In genomic region chr2L:4332962-4333757, dm6 we compare ENCODE assay signal across 6 fruit fly cellular contexts.
A peak's percentile ranks its signal among the peaks of the same experiment; 100 is the strongest.
TF ChIP-seq lines count a peak whose summit lies in the region.

No protein-coding gene starts in this region.

- TF ChIP-seq CTCF in whole organism, embryonic (GFP tag; optimal IDR thresholded peaks at IDR 0.05; lab: Kevin White, UChicago), result peak; percentile 38

TF ChIP-seq in whole organism, 6 proteins besides CTCF, POLR2A, EP300 and RAD21:
- TF ChIP-seq Dll (optimal IDR thresholded peaks at IDR 0.05; lab: Kevin White, UChicago) (no peak), CG8478 (optimal IDR thresholded peaks at IDR 0.05; lab: Kevin White, UChicago) (peak; percentile 45), psq (optimal IDR thresholded peaks at IDR 0.05; lab: Kevin White, UChicago) (no peak), usp (GFP tag; optimal IDR thresholded peaks at IDR 0.05; lab: Kevin White, UChicago) (no peak), pan (optimal IDR thresholded peaks at IDR 0.05; lab: Kevin White, UChicago) (peak; percentile 91), EcR (GFP tag; optimal IDR thresholded peaks at IDR 0.05; lab: Kevin White, UChicago) (peak in 1 of 2 experiments; percentile 40)

TF ChIP-seq in whole organism, adult, 20 proteins besides CTCF, POLR2A, EP300 and RAD21 (continues in another document):
- TF ChIP-seq CG14711 (tag; optimal IDR thresholded peaks at IDR 0.05; lab: Kevin White, UChicago) (peak; percentile 66), Hr96 (GFP tag; optimal IDR thresholded peaks at IDR 0.05; lab: Kevin White, UChicago) (peak; percentile 91), toe (GFP tag; optimal IDR thresholded peaks at IDR 0.05; lab: Kevin White, UChicago) (peak; percentile 60), CG33017 (tag; optimal IDR thresholded peaks at IDR 0.05; lab: Kevin White, UChicago) (peak; percentile 22), CG7101 (tag; optimal IDR thresholded peaks at IDR 0.05; lab: Kevin White, UChicago) (peak; percentile 66), CG12768 (GFP tag; optimal IDR thresholded peaks at IDR 0.05; lab: Kevin White, UChicago) (peak; percentile 90), pad (GFP tag; optimal IDR thresholded peaks at IDR 0.05; lab: Kevin White, UChicago) (peak; percentile 74), bab1 (GFP tag; optimal IDR thresholded peaks at IDR 0.05; lab: Kevin White, UChicago) (peak; percentile 82), Clk (GFP tag; optimal IDR thresholded peaks at IDR 0.05; lab: Kevin White, UChicago) (peak; percentile 31), CG1620 (GFP tag; optimal IDR thresholded peaks at IDR 0.05; lab: Kevin White, UChicago) (peak; percentile 19), Mnt (GFP tag; optimal IDR thresholded peaks at IDR 0.05; lab: Kevin White, UChicago) (peak; percentile 74), ovo (GFP tag; optimal IDR thresholded peaks at IDR 0.05; lab: Kevin White, UChicago) (no peak), tj (GFP tag; optimal IDR thresholded peaks at IDR 0.05; lab: Kevin White, UChicago) (peak; percentile 54), CG5204 (GFP tag; optimal IDR thresholded peaks at IDR 0.05; lab: Kevin White, UChicago) (peak; percentile 77), cnc (optimal IDR thresholded peaks at IDR 0.05; lab: Kevin White, UChicago) (no peak), kay (GFP tag; lab: Kevin White, UChicago; ENCODE audit: borderline replicate concordance) (peak; percentile 91), Crg-1 (GFP tag; optimal IDR thresholded peaks at IDR 0.05; lab: Kevin White, UChicago) (no peak)

TF ChIP-seq in whole organism, embryonic, 481 proteins besides CTCF, POLR2A, EP300 and RAD21 (continues in another document):
- TF ChIP-seq bab2 (GFP tag; optimal IDR thresholded peaks at IDR 0.05; lab: Kevin White, UChicago) (peak; percentile 85), bowl (GFP tag; IDR thresholded peaks at IDR 0.05; lab: Robert Waterston, UW) (peak; percentile 64), CG13296 (GFP tag; optimal IDR thresholded peaks at IDR 0.05; lab: Kevin White, UChicago) (peak; percentile 74), jigr1 (GFP tag; IDR thresholded peaks at IDR 0.05; lab: Robert Waterston, UW) (peak; percentile 56; the same call in 2 of the 3 replicates), nerfin-1 (tag; optimal IDR thresholded peaks at IDR 0.05; lab: Kevin White, UChicago) (peak; percentile 82), CG7963 (GFP tag; IDR thresholded peaks at IDR 0.05; lab: Robert Waterston, UW; ENCODE audit: partially characterized antibody) (no peak), B-H1 (GFP tag; IDR thresholded peaks at IDR 0.05; lab: Robert Waterston, UW) (peak; percentile 83), CG4730 (GFP tag; IDR thresholded peaks at IDR 0.05; lab: Robert Waterston, UW) (peak; percentile 78), so (GFP tag; IDR thresholded peaks at IDR 0.05; lab: Robert Waterston, UW) (peak; percentile 86), CG18262 (tag; optimal IDR thresholded peaks at IDR 0.05; lab: Kevin White, UChicago) (peak; percentile 99), CG12219 (GFP tag; optimal IDR thresholded peaks at IDR 0.05; lab: Kevin White, UChicago) (peak; percentile 82), dpn (GFP tag; optimal IDR thresholded peaks at IDR 0.05; lab: Kevin White, UChicago) (peak; percentile 83 to 87), maf-S (GFP tag; optimal IDR thresholded peaks at IDR 0.05; lab: Kevin White, UChicago) (peak; percentile 77), peb (GFP tag; IDR thresholded peaks at IDR 0.05; lab: Robert Waterston, UW) (no peak), org-1 (GFP tag; optimal IDR thresholded peaks at IDR 0.05; lab: Kevin White, UChicago) (peak; percentile 69), pfk (GFP tag; optimal IDR thresholded peaks at IDR 0.05; lab: Kevin White, UChicago) (peak; percentile 64), Mrtf (GFP tag; IDR thresholded peaks at IDR 0.05; lab: Robert Waterston, UW) (peak; percentile 81)

TF ChIP-seq in whole organism, prepupa, 60 proteins besides CTCF, POLR2A, EP300 and RAD21 (continues in another document):
- peak; percentile 93 for TF ChIP-seq CG11762 (GFP tag; optimal IDR thresholded peaks at IDR 0.05; lab: Kevin White, UChicago; ENCODE audit: insufficient read depth)
- TF ChIP-seq cyc (GFP tag; optimal IDR thresholded peaks at IDR 0.05; lab: Kevin White, UChicago), result peak; percentile 90
- TF ChIP-seq Hr39 (GFP tag; optimal IDR thresholded peaks at IDR 0.05; lab: Kevin White, UChicago), result peak; percentile 87
- TF ChIP-seq Gug (GFP tag; IDR thresholded peaks at IDR 0.05; lab: Robert Waterston, UW), result peak; percentile 92
- peak; percentile 84 for TF ChIP-seq CG1621 (tag; optimal IDR thresholded peaks at IDR 0.05; lab: Kevin White, UChicago)
- TF ChIP-seq CG15336 (GFP tag; IDR thresholded peaks at IDR 0.05; lab: Robert Waterston, UW), result peak; percentile 95
- TF ChIP-seq fd85E (GFP tag; optimal IDR thresholded peaks at IDR 0.05; lab: Kevin White, UChicago), result peak; percentile 70
- TF ChIP-seq Hr4 (GFP tag; optimal IDR thresholded peaks at IDR 0.05; lab: Kevin White, UChicago), result peak; percentile 96
- peak; percentile 92 for TF ChIP-seq CG16779 (tag; optimal IDR thresholded peaks at IDR 0.05; lab: Kevin White, UChicago)
- TF ChIP-seq CG8319 (GFP tag; optimal IDR thresholded peaks at IDR 0.05; lab: Kevin White, UChicago), result peak; percentile 89
- peak; percentile 88 for TF ChIP-seq CG34406 (GFP tag; optimal IDR thresholded peaks at IDR 0.05; lab: Kevin White, UChicago)
- peak; percentile 84 for TF ChIP-seq esn (GFP tag; optimal IDR thresholded peaks at IDR 0.05; lab: Kevin White, UChicago)
- peak; percentile 80 for TF ChIP-seq fd59A (GFP tag; optimal IDR thresholded peaks at IDR 0.05; lab: Kevin White, UChicago)
- peak; percentile 92 for TF ChIP-seq topi (GFP tag; optimal IDR thresholded peaks at IDR 0.05; lab: Kevin White, UChicago)
- peak; percentile 94 for TF ChIP-seq eg (GFP tag; IDR thresholded peaks at IDR 0.05; lab: Robert Waterston, UW)
- peak; percentile 63 for TF ChIP-seq vri (GFP tag; optimal IDR thresholded peaks at IDR 0.05; lab: Kevin White, UChicago)
- TF ChIP-seq fkh (GFP tag; optimal IDR thresholded peaks at IDR 0.05; lab: Kevin White, UChicago), result peak; percentile 77
- peak; percentile 83 to 93 for TF ChIP-seq salr (GFP tag; optimal IDR thresholded peaks at IDR 0.05; lab: Kevin White, UChicago)

TF ChIP-seq in whole organism, pupa, 21 proteins besides CTCF, POLR2A, EP300 and RAD21 (continues in another document):
- TF ChIP-seq CG14655 (GFP tag; optimal IDR thresholded peaks at IDR 0.05; lab: Kevin White, UChicago) (peak; percentile 98), fd96Ca (GFP tag; IDR thresholded peaks at IDR 0.05; lab: Robert Waterston, UW) (peak; percentile 95), Pif1A (GFP tag; optimal IDR thresholded peaks at IDR 0.05; lab: Kevin White, UChicago) (peak; percentile 94), CG32121 (GFP tag; IDR thresholded peaks at IDR 0.05; lab: Robert Waterston, UW) (peak; percentile 93), CG8301 (tag; optimal IDR thresholded peaks at IDR 0.05; lab: Kevin White, UChicago) (peak; percentile 97), CG12605 (GFP tag; IDR thresholded peaks at IDR 0.05; lab: Robert Waterston, UW) (peak; percentile 90), EcR (GFP tag; optimal IDR thresholded peaks at IDR 0.05; lab: Kevin White, UChicago) (peak; percentile 66), CG9948 (tag; optimal IDR thresholded peaks at IDR 0.05; lab: Kevin White, UChicago) (peak; percentile 90), gl (tag; optimal IDR thresholded peaks at IDR 0.05; lab: Kevin White, UChicago) (peak; percentile 86), CG15710 (tag; optimal IDR thresholded peaks at IDR 0.05; lab: Kevin White, UChicago) (peak; percentile 84), Snoo (tag; optimal IDR thresholded peaks at IDR 0.05; lab: Kevin White, UChicago) (peak; percentile 86), Pif1B (GFP tag; optimal IDR thresholded peaks at IDR 0.05; lab: Kevin White, UChicago) (peak; percentile 88), Ets98B (GFP tag; IDR thresholded peaks at IDR 0.05; lab: Robert Waterston, UW) (peak; percentile 94), CG10348 (GFP tag; IDR thresholded peaks at IDR 0.05; lab: Robert Waterston, UW) (peak; percentile 77), CG34367 (tag; optimal IDR thresholded peaks at IDR 0.05; lab: Kevin White, UChicago) (peak; percentile 89), CG13204 (GFP tag; optimal IDR thresholded peaks at IDR 0.05; lab: Kevin White, UChicago) (peak; percentile 100), rn (GFP tag; IDR thresholded peaks at IDR 0.05; lab: Robert Waterston, UW) (peak; percentile 86), CG17806 (tag; optimal IDR thresholded peaks at IDR 0.05; lab: Kevin White, UChicago) (peak; percentile 91), D1 (tag; optimal IDR thresholded peaks at IDR 0.05; lab: Kevin White, UChicago) (peak; percentile 88), CG8159 (tag; optimal IDR thresholded peaks at IDR 0.05; lab: Kevin White, UChicago) (peak; percentile 89)

TF ChIP-seq in whole organism, wandering third instar larva, 38 proteins besides CTCF, POLR2A, EP300 and RAD21 (continues in another document):
- no peak for TF ChIP-seq jim (GFP tag; optimal IDR thresholded peaks at IDR 0.05; lab: Kevin White, UChicago)
- TF ChIP-seq Hr78 (GFP tag; optimal IDR thresholded peaks at IDR 0.05; lab: Kevin White, UChicago), result no peak
- peak; percentile 72 for TF ChIP-seq psq (GFP tag; optimal IDR thresholded peaks at IDR 0.05; lab: Kevin White, UChicago)
- no peak for TF ChIP-seq usp (GFP tag; optimal IDR thresholded peaks at IDR 0.05; lab: Kevin White, UChicago)
- TF ChIP-seq foxo (GFP tag; optimal IDR thresholded peaks at IDR 0.05; lab: Kevin White, UChicago), result peak; percentile 50 to 82
- TF ChIP-seq fru (GFP tag; optimal IDR thresholded peaks at IDR 0.05; lab: Kevin White, UChicago), result peak; percentile 86
- TF ChIP-seq dmrt93B (GFP tag; optimal IDR thresholded peaks at IDR 0.05; lab: Kevin White, UChicago), result peak; percentile 73
- peak; percentile 83 for TF ChIP-seq ey (GFP tag; optimal IDR thresholded peaks at IDR 0.05; lab: Kevin White, UChicago)
- peak; percentile 6 for TF ChIP-seq Dif (GFP tag; optimal IDR thresholded peaks at IDR 0.05; lab: Kevin White, UChicago; ENCODE audit: partially characterized antibody)
- TF ChIP-seq OdsH (GFP tag; optimal IDR thresholded peaks at IDR 0.05; lab: Kevin White, UChicago), result peak; percentile 65
- TF ChIP-seq br (GFP tag; optimal IDR thresholded peaks at IDR 0.05; lab: Kevin White, UChicago), result peak; percentile 64
- TF ChIP-seq h (GFP tag; optimal IDR thresholded peaks at IDR 0.05; lab: Kevin White, UChicago), result peak; percentile 90
- no peak for TF ChIP-seq lola (GFP tag; optimal IDR thresholded peaks at IDR 0.05; lab: Kevin White, UChicago)
- TF ChIP-seq Vsx2 (GFP tag; optimal IDR thresholded peaks at IDR 0.05; lab: Kevin White, UChicago; ENCODE audit: partially characterized antibody), result no peak
- TF ChIP-seq Hnf4 (GFP tag; optimal IDR thresholded peaks at IDR 0.05; lab: Kevin White, UChicago), result peak; percentile 91
- peak; percentile 5 for TF ChIP-seq Mio (GFP tag; optimal IDR thresholded peaks at IDR 0.05; lab: Kevin White, UChicago)
- TF ChIP-seq tai (GFP tag; optimal IDR thresholded peaks at IDR 0.05; lab: Kevin White, UChicago), result no peak
- peak; percentile 91 for TF ChIP-seq Hr83 (GFP tag; optimal IDR thresholded peaks at IDR 0.05; lab: Kevin White, UChicago; ENCODE audit: poor library complexity, severe bottlenecking)
- TF ChIP-seq dl (GFP tag; optimal IDR thresholded peaks at IDR 0.05; lab: Kevin White, UChicago; ENCODE audit: insufficient read depth in 1 of 2, partially characterized antibody in 2 of 2), result peak in 1 of 2 experiments; percentile 57
- TF ChIP-seq rgr (GFP tag; optimal IDR thresholded peaks at IDR 0.05; lab: Kevin White, UChicago), result peak; percentile 91
- TF ChIP-seq CG9705 (GFP tag; optimal IDR thresholded peaks at IDR 0.05; lab: Kevin White, UChicago), result peak; percentile 59
